Worm (Caenorhabditis elegans) whole organism, mixed stage, embryonic: ENCODE measurements around the gene srh-125.

Source experiments
- M03D4.4 ChIP-seq: sonication (generic microtip); optimal IDR thresholded peaks from 2 replicates; lab custom pipeline; 2017; ENCODE audit warnings: mild to moderate bottlenecking, missing genetic modification characterization, missing compliant biosample characterization
- ces-1 ChIP-seq: fragments of 150-350 bp; optimal IDR thresholded peaks from 2 replicates; lab custom pipeline; 2014; ENCODE audit warnings: missing biosample characterization, missing genetic modification reagents, missing genetic modification characterization
- drap-1 ChIP-seq: fragments of 200-800 bp; sonication (Bioruptor generic); optimal IDR thresholded peaks from 3 replicates; lab custom pipeline; 2018; ENCODE audit warnings: mild to moderate bottlenecking, missing genetic modification characterization, missing compliant biosample characterization
- elt-1 ChIP-seq: sonication (generic microtip); optimal IDR thresholded peaks from 2 replicates; lab custom pipeline; 2017; ENCODE audit warnings: missing genetic modification characterization, mild to moderate bottlenecking, missing compliant biosample characterization, antibody characterized with exemption, moderate library complexity, borderline replicate concordance; ENCODE audit not compliant: insufficient read depth
- elt-3 ChIP-seq: fragments of 150-350 bp; optimal IDR thresholded peaks from 2 replicates; lab custom pipeline; 2014; ENCODE audit warnings: missing biosample characterization, missing genetic modification characterization
- ham-2 ChIP-seq: fragments of 200-800 bp; sonication (Bioruptor generic); optimal IDR thresholded peaks from 2 replicates; lab custom pipeline; 2018; ENCODE audit warnings: mild to moderate bottlenecking, missing genetic modification characterization, missing compliant biosample characterization
- lsy-2 ChIP-seq: fragments of 150-350 bp; optimal IDR thresholded peaks from 2 replicates; lab custom pipeline; 2014; ENCODE audit warnings: missing biosample characterization, missing genetic modification characterization
- nhr-12 ChIP-seq: fragments of 150-350 bp; optimal IDR thresholded peaks from 2 replicates; lab custom pipeline; 2014; ENCODE audit warnings: missing biosample characterization, missing genetic modification characterization
- nhr-237 ChIP-seq: fragments of 150-350 bp; optimal IDR thresholded peaks from 2 replicates; lab custom pipeline; 2014; ENCODE audit warnings: missing biosample characterization, missing genetic modification characterization
- nhr-76 ChIP-seq: sonication (generic microtip); optimal IDR thresholded peaks from 2 replicates; lab custom pipeline; 2017; ENCODE audit warnings: missing biosample characterization, missing genetic modification characterization
- snpc-4 ChIP-seq: fragments of 150-350 bp; optimal IDR thresholded peaks from 2 replicates; lab custom pipeline; 2014; ENCODE audit warnings: missing biosample characterization, missing genetic modification characterization
- unc-62 ChIP-seq: fragments of 150-350 bp; optimal IDR thresholded peaks from 2 replicates; lab custom pipeline; 2014; ENCODE audit warnings: missing biosample characterization, missing genetic modification reagents, missing genetic modification characterization

DNA sequence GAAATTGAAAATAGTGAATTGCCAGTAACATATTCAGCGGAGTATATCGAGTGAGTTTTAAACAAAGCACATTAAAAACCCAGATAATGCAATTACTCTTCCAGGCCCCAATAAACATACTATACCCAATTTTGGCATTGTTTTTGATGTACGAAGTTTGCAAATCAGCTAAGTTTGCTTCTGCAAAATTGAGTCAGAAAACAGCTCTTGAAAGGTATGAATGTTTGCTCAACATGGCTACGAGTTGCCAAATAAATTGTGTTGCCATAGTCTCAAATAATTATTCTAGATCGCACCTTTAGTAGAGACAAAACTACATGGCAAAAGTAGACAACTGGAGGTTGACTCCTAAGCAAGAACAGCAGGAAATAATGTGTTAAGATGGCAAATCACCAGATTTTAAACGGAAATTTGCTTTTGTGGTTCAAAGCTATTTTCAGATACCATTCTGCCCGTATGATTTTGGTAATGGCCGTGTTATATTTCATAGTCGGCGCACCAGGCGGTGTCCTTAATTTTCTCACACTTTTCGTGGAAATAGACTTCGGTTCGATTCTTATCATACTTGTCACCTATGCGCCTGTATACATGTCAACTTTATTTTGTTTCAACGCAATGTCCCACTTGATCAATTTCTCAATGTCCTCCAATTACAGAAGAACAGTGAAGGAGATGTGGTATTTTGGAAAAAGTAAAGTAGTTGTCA is 44.1 kb downstream of the srh-125 start:
- TF ChIP-seq unc-62 (GFP tag; lab: Kevin White, UChicago) (no peak), ces-1 (GFP tag; lab: Kevin White, UChicago) (no peak), snpc-4 (no peak), drap-1 (GFP tag; lab: Kevin White, UChicago) (no peak), nhr-237 (no peak), nhr-12 (tag; lab: Kevin White, UChicago) (no peak), elt-1 (tag; lab: Kevin White, UChicago) (no peak), ham-2 (no peak), lsy-2 (tag; lab: Kevin White, UChicago) (no peak), elt-3 (tag; lab: Kevin White, UChicago) (no peak), M03D4.4 (tag; lab: Kevin White, UChicago) (no peak), nhr-76 (tag; lab: Kevin White, UChicago) (no peak)
